Fruit fly (Drosophila melanogaster) whole organism, embryonic: ENCODE measurements around the gene CG4461.
A peak's percentile ranks its signal among the peaks of the same experiment; 100 is the strongest.

Experiments
- BEAF-32 ChIP-seq: fragments of 200-800 bp; sonication (Bioruptor generic); optimal IDR thresholded peaks from 3 replicates; lab custom pipeline; 2017; ENCODE audit warnings: missing biosample characterization, missing genetic modification characterization, mild to moderate bottlenecking, moderate library complexity, missing genetic modification reagents
- CG12155 ChIP-seq: fragments of 200-800 bp; sonication (Bioruptor generic); optimal IDR thresholded peaks from 3 replicates; lab custom pipeline; 2016; ENCODE audit warnings: missing biosample characterization, missing genetic modification characterization
- CG12391 ChIP-seq: fragments of 200-800 bp; sonication (Bioruptor generic); optimal IDR thresholded peaks from 3 replicates; lab custom pipeline; 2018; ENCODE audit warnings: missing biosample characterization, mild to moderate bottlenecking, missing genetic modification characterization, moderate library complexity
- CG13287 ChIP-seq: fragments of 200-800 bp; sonication (Bioruptor generic); IDR thresholded peaks from 2 replicates; pipeline ENCODE4 v1.3.6; 2022; ENCODE audit warnings: missing biosample characterization, missing genetic modification characterization; ENCODE audit not compliant: partially characterized antibody
- CG15479 ChIP-seq: fragments of 200-800 bp; sonication (Bioruptor generic); optimal IDR thresholded peaks from 3 replicates; lab custom pipeline; 2019; ENCODE audit warnings: missing biosample characterization, mild to moderate bottlenecking, missing genetic modification characterization, moderate library complexity
- CG15514 ChIP-seq: fragments of 200-800 bp; sonication (Bioruptor generic); optimal IDR thresholded peaks from 3 replicates; lab custom pipeline; 2017; ENCODE audit warnings: missing biosample characterization, missing genetic modification characterization, mild to moderate bottlenecking, moderate library complexity, missing genetic modification reagents
- CG15696 ChIP-seq: fragments of 200-800 bp; sonication (Bioruptor generic); optimal IDR thresholded peaks from 2 replicates; lab custom pipeline; 2019; ENCODE audit warnings: missing biosample characterization, mild to moderate bottlenecking, missing genetic modification characterization, moderate library complexity
- CG16813 ChIP-seq: fragments of 200-800 bp; sonication (Bioruptor generic); IDR thresholded peaks from 3 replicates; pipeline ENCODE4 v1.3.6; 2022; ENCODE audit warnings: missing biosample characterization, missing genetic modification characterization; ENCODE audit not compliant: partially characterized antibody
- CG17829 ChIP-seq: fragments of 200-800 bp; optimal IDR thresholded peaks from 2 replicates; lab custom pipeline; 2019; ENCODE audit warnings: missing biosample characterization, mild to moderate bottlenecking, missing genetic modification characterization, moderate library complexity
- CG1832 ChIP-seq: fragments of 200-800 bp; sonication (Bioruptor generic); optimal IDR thresholded peaks from 2 replicates; lab custom pipeline; 2017; ENCODE audit warnings: missing biosample characterization, mild to moderate bottlenecking, missing genetic modification characterization, inconsistent platforms
- CG2129 ChIP-seq: fragments of 200-800 bp; sonication (Bioruptor generic); IDR thresholded peaks from 2 replicates; pipeline ENCODE4 v1.3.6; 2022; ENCODE audit warnings: missing biosample characterization, missing genetic modification characterization; ENCODE audit not compliant: partially characterized antibody
- CG2712 ChIP-seq: fragments of 200-800 bp; optimal IDR thresholded peaks from 3 replicates; lab custom pipeline; 2019; ENCODE audit warnings: missing biosample characterization, mild to moderate bottlenecking, missing genetic modification characterization, moderate library complexity
- CG3407 ChIP-seq: fragments of 200-800 bp; sonication (Bioruptor generic); optimal IDR thresholded peaks from 2 replicates; lab custom pipeline; 2018; ENCODE audit warnings: missing biosample characterization, mild to moderate bottlenecking, missing genetic modification characterization
- CG4617 ChIP-seq: fragments of 200-800 bp; sonication (Bioruptor generic); optimal IDR thresholded peaks from 3 replicates; lab custom pipeline; 2016; ENCODE audit warnings: missing biosample characterization, missing genetic modification characterization, borderline replicate concordance
- CG6813 ChIP-seq: fragments of 200-800 bp; sonication (Bioruptor generic); optimal IDR thresholded peaks from 2 replicates; lab custom pipeline; 2017; ENCODE audit warnings: missing biosample characterization, missing genetic modification characterization, mild to moderate bottlenecking, moderate library complexity, missing genetic modification reagents
- CG7372 ChIP-seq: fragments of 200-800 bp; sonication (Bioruptor generic); IDR thresholded peaks from 2 replicates; pipeline ENCODE4 v1.3.6; 2022; ENCODE audit warnings: missing biosample characterization, missing genetic modification characterization
- CG7987 ChIP-seq: fragments of 200-800 bp; sonication (Bioruptor generic); optimal IDR thresholded peaks from 2 replicates; lab custom pipeline; 2018; ENCODE audit warnings: missing biosample characterization, mild to moderate bottlenecking, missing genetic modification characterization, moderate library complexity
- CG9437 ChIP-seq: fragments of 200-800 bp; sonication (Bioruptor generic); optimal IDR thresholded peaks from 2 replicates; lab custom pipeline; 2018; ENCODE audit warnings: missing biosample characterization, mild to moderate bottlenecking, missing genetic modification characterization
- CG9876 ChIP-seq: fragments of 200-800 bp; sonication (Bioruptor generic); optimal IDR thresholded peaks from 2 replicates; lab custom pipeline; 2016; ENCODE audit warnings: missing biosample characterization, missing genetic modification characterization
- CrebB ChIP-seq: fragments of 200-800 bp; sonication (Bioruptor generic); optimal IDR thresholded peaks from 3 replicates; lab custom pipeline; 2018; ENCODE audit warnings: missing biosample characterization, mild to moderate bottlenecking, missing genetic modification characterization
- D19A ChIP-seq: fragments of 200-800 bp; optimal IDR thresholded peaks from 3 replicates; lab custom pipeline; 2019; ENCODE audit warnings: missing biosample characterization, mild to moderate bottlenecking, missing genetic modification characterization, moderate library complexity
- Dll ChIP-seq: fragments of 200-800 bp; sonication (Bioruptor generic); IDR thresholded peaks from 4 replicates; pipeline ENCODE4 v1.3.6; 2022; ENCODE audit warnings: missing biosample characterization, missing genetic modification characterization; ENCODE audit not compliant: partially characterized antibody
- Dref ChIP-seq: fragments of 200-800 bp; sonication (Bioruptor generic); IDR thresholded peaks from 2 replicates; pipeline ENCODE4 v1.3.6; 2022; ENCODE audit warnings: missing biosample characterization, missing genetic modification characterization
- Elba2 ChIP-seq: fragments of 200-800 bp; sonication (Bioruptor generic); optimal IDR thresholded peaks from 3 replicates; lab custom pipeline; 2016; ENCODE audit warnings: missing biosample characterization, missing genetic modification characterization
- HLH54F ChIP-seq: fragments of 200-800 bp; sonication (Bioruptor generic); optimal IDR thresholded peaks from 3 replicates; lab custom pipeline; 2016; ENCODE audit warnings: missing biosample characterization, missing genetic modification characterization
- HmgZ ChIP-seq: fragments of 200-800 bp; sonication (Bioruptor generic); optimal IDR thresholded peaks from 2 replicates; lab custom pipeline; 2018; ENCODE audit warnings: missing biosample characterization, mild to moderate bottlenecking, missing genetic modification characterization
- Hmr ChIP-seq: fragments of 200-800 bp; sonication (Bioruptor generic); optimal IDR thresholded peaks from 3 replicates; lab custom pipeline; 2017; ENCODE audit warnings: mild to moderate bottlenecking, missing biosample characterization, missing genetic modification reagents, missing genetic modification characterization
- Hsf ChIP-seq: fragments of 200-800 bp; sonication (Bioruptor generic); optimal IDR thresholded peaks from 3 replicates; lab custom pipeline; 2016; ENCODE audit warnings: missing biosample characterization, missing genetic modification characterization
- MESR4 ChIP-seq: fragments of 200-800 bp; sonication (Bioruptor generic); optimal IDR thresholded peaks from 2 replicates; lab custom pipeline; 2018; ENCODE audit warnings: missing biosample characterization, mild to moderate bottlenecking, missing genetic modification characterization, moderate library complexity
- Pdp1 ChIP-seq, 2 experiments: fragments of 200-800 bp; sonication (Bioruptor generic); optimal IDR thresholded peaks; 3 replicates each; lab custom pipeline; 2016; ENCODE audit warnings: missing biosample characterization in 2 of 2, missing genetic modification characterization in 2 of 2, mild to moderate bottlenecking in 1 of 2, moderate library complexity in 1 of 2
- Scr ChIP-seq: fragments of 200-800 bp; sonication (Bioruptor generic); IDR thresholded peaks from 2 replicates; pipeline ENCODE4 v1.3.6; 2022; ENCODE audit warnings: missing biosample characterization, missing genetic modification characterization; ENCODE audit not compliant: partially characterized antibody
- YL-1 ChIP-seq: fragments of 200-800 bp; sonication (Bioruptor generic); optimal IDR thresholded peaks from 3 replicates; lab custom pipeline; 2017; ENCODE audit warnings: missing biosample characterization, mild to moderate bottlenecking, missing genetic modification characterization
- amos ChIP-seq: fragments of 200-800 bp; sonication (Bioruptor generic); IDR thresholded peaks from 2 replicates; pipeline ENCODE4 v1.3.6; 2022; ENCODE audit warnings: missing biosample characterization, missing genetic modification characterization; ENCODE audit not compliant: partially characterized antibody
- cg ChIP-seq: fragments of 200-800 bp; sonication (Bioruptor generic); optimal IDR thresholded peaks from 3 replicates; lab custom pipeline; 2019; ENCODE audit warnings: missing biosample characterization, mild to moderate bottlenecking, missing genetic modification characterization, moderate library complexity
- chn ChIP-seq: fragments of 200-800 bp; sonication (Bioruptor generic); optimal IDR thresholded peaks from 2 replicates; lab custom pipeline; 2016; ENCODE audit warnings: missing biosample characterization, missing genetic modification characterization
- dm ChIP-seq: fragments of 200-800 bp; sonication (Bioruptor generic); optimal IDR thresholded peaks from 3 replicates; lab custom pipeline; 2016; ENCODE audit warnings: missing biosample characterization, missing genetic modification characterization
- ftz-f1 ChIP-seq: fragments of 200-800 bp; sonication (Bioruptor generic); optimal IDR thresholded peaks from 2 replicates; lab custom pipeline; 2016; ENCODE audit warnings: missing biosample characterization, missing genetic modification characterization
- gro ChIP-seq: fragments of 200-800 bp; sonication (Bioruptor generic); optimal IDR thresholded peaks from 2 replicates; lab custom pipeline; 2016; ENCODE audit warnings: missing biosample characterization, missing genetic modification characterization
- jumu ChIP-seq: fragments of 200-800 bp; sonication (Bioruptor generic); optimal IDR thresholded peaks from 3 replicates; lab custom pipeline; 2016; ENCODE audit warnings: missing biosample characterization, missing genetic modification characterization
- lilli ChIP-seq: fragments of 200-800 bp; sonication (Bioruptor generic); optimal IDR thresholded peaks from 3 replicates; lab custom pipeline; 2016; ENCODE audit warnings: missing biosample characterization, missing genetic modification characterization
- seq ChIP-seq: fragments of 200-800 bp; sonication (Bioruptor generic); IDR thresholded peaks from 2 replicates; pipeline ENCODE4 v1.3.6; 2022; ENCODE audit warnings: missing biosample characterization, missing genetic modification characterization
- sob ChIP-seq: fragments of 200-800 bp; sonication (Bioruptor generic); IDR thresholded peaks from 2 replicates; pipeline ENCODE4 v1.3.6; 2022; ENCODE audit warnings: missing biosample characterization, missing genetic modification characterization
- stc ChIP-seq: fragments of 200-800 bp; sonication (Bioruptor generic); IDR thresholded peaks from 2 replicates; pipeline ENCODE4 v1.3.6; 2022; ENCODE audit warnings: missing biosample characterization, missing genetic modification characterization
- tll ChIP-seq, 2 experiments: fragments of 200-800 bp in 1 of 2; fragments of >200 bp in 1 of 2; sonication (Bioruptor generic) in 1 of 2; optimal IDR thresholded peaks; 2 replicates each; lab custom pipeline; 2017 to 2019; ENCODE audit warnings: missing biosample characterization in 2 of 2, missing genetic modification characterization in 2 of 2, mild to moderate bottlenecking in 1 of 2, moderate library complexity in 1 of 2
- wor ChIP-seq: fragments of 200-800 bp; sonication (Bioruptor generic); IDR thresholded peaks from 2 replicates; pipeline ENCODE4 v1.3.6; 2022; ENCODE audit warnings: missing biosample characterization, missing genetic modification characterization
- zen ChIP-seq: fragments of 200-800 bp; sonication (Bioruptor generic); optimal IDR thresholded peaks from 3 replicates; lab custom pipeline; 2018; ENCODE audit warnings: missing biosample characterization, mild to moderate bottlenecking, missing genetic modification characterization, moderate library complexity
- zen2 ChIP-seq: fragments of 200-800 bp; sonication (Bioruptor generic); IDR thresholded peaks from 3 replicates; pipeline ENCODE4 v1.3.6; 2022; ENCODE audit warnings: missing biosample characterization, missing genetic modification characterization; ENCODE audit not compliant: partially characterized antibody

CG4461 gene

dm6 chr3L:9402157-9402890 lies 27.1 kb downstream of the CG4461 start, which contains the start of gene eIF4E1 (continued):
- TF ChIP-seq tll (GFP tag; optimal IDR thresholded peaks at IDR 0.05; lab: Kevin White, UChicago) = peak; percentile 20 to 54
- TF ChIP-seq Elba2 (GFP tag; lab: Kevin White, UChicago) = peak; percentile 75
- peak; percentile 92 for TF ChIP-seq Dref (GFP tag; lab: Robert Waterston, UW)
- TF ChIP-seq CG4617 (GFP tag; lab: Kevin White, UChicago) = peak; percentile 88
- TF ChIP-seq seq = no peak
- TF ChIP-seq stc (GFP tag; lab: Robert Waterston, UW) = peak; percentile 4; the same call in 1 of the 2 replicates
- peak; percentile 47 for TF ChIP-seq Hmr (GFP tag; lab: Kevin White, UChicago)
- TF ChIP-seq CG17829 = peak; percentile 73
- TF ChIP-seq ftz-f1 (GFP tag; lab: Kevin White, UChicago) = peak; percentile 40
- TF ChIP-seq Dll (GFP tag; lab: Robert Waterston, UW) = peak; percentile 72
- TF ChIP-seq CG9876 (GFP tag; lab: Kevin White, UChicago) = peak; percentile 5
- peak; percentile 11 for TF ChIP-seq CG12155 (GFP tag; lab: Kevin White, UChicago)
- TF ChIP-seq jumu (GFP tag; lab: Kevin White, UChicago) = peak; percentile 3
- TF ChIP-seq lilli (GFP tag; lab: Kevin White, UChicago) = peak; percentile 2
- TF ChIP-seq BEAF-32 (GFP tag; lab: Kevin White, UChicago) = peak; percentile 90
- TF ChIP-seq amos = peak; percentile 86
- TF ChIP-seq CG2129 (GFP tag; lab: Robert Waterston, UW) = peak; percentile 34; the same call in 1 of the 2 replicates
- TF ChIP-seq CG3407 (GFP tag; lab: Kevin White, UChicago) = no peak
- no peak for TF ChIP-seq CrebB (tag; lab: Kevin White, UChicago)
- peak; percentile 56 to 91 for TF ChIP-seq Pdp1 (GFP tag; optimal IDR thresholded peaks at IDR 0.05; lab: Kevin White, UChicago)
- TF ChIP-seq CG12391 (tag; lab: Kevin White, UChicago) = peak; percentile 38
- peak; percentile 8 for TF ChIP-seq CG15696 (tag; lab: Kevin White, UChicago)
- TF ChIP-seq CG15479 (GFP tag; lab: Kevin White, UChicago) = peak; percentile 73
- TF ChIP-seq CG13287 (GFP tag; lab: Robert Waterston, UW) = peak; percentile 80
- TF ChIP-seq sob (GFP tag; lab: Robert Waterston, UW) = peak; percentile 41
- TF ChIP-seq CG7987 = peak; percentile 24
- TF ChIP-seq CG15514 (GFP tag; lab: Kevin White, UChicago) = peak; percentile 68
- no peak for TF ChIP-seq cg (GFP tag; lab: Kevin White, UChicago)
- peak; percentile 13 for TF ChIP-seq Hsf (GFP tag; lab: Kevin White, UChicago)
- peak; percentile 29 for TF ChIP-seq HLH54F
- peak; percentile 61 for TF ChIP-seq dm (GFP tag; lab: Kevin White, UChicago)
- peak; percentile 96 for TF ChIP-seq CG9437 (GFP tag; lab: Kevin White, UChicago)
- peak; percentile 76 for TF ChIP-seq Scr
- no peak for TF ChIP-seq CG6813 (GFP tag; lab: Kevin White, UChicago)
- TF ChIP-seq gro (GFP tag; lab: Kevin White, UChicago) = peak; percentile 32
- no peak for TF ChIP-seq chn (GFP tag; lab: Kevin White, UChicago)
- TF ChIP-seq CG1832 (GFP tag; lab: Kevin White, UChicago) = no peak
- TF ChIP-seq CG7372 (GFP tag; lab: Robert Waterston, UW) = no peak
- peak; percentile 30 for TF ChIP-seq zen (tag; lab: Kevin White, UChicago)
- TF ChIP-seq zen2 (GFP tag; lab: Robert Waterston, UW) = peak; percentile 57; the same call in 2 of the 3 replicates
- no peak for TF ChIP-seq wor (GFP tag; lab: Robert Waterston, UW)
- no peak for TF ChIP-seq D19A
- TF ChIP-seq MESR4 (GFP tag; lab: Kevin White, UChicago) = peak; percentile 86
- TF ChIP-seq YL-1 (GFP tag; lab: Kevin White, UChicago) = peak; percentile 61
- TF ChIP-seq HmgZ (tag; lab: Kevin White, UChicago) = peak; percentile 42
- peak; percentile 53 for TF ChIP-seq CG2712 (tag; lab: Kevin White, UChicago)
- TF ChIP-seq CG16813 (GFP tag; lab: Robert Waterston, UW) = peak; percentile 82
